Worm (Caenorhabditis elegans): ENCODE measurements around the gene col-8.

- TF ChIP-seq cog-1 (tag; optimal IDR thresholded peaks at IDR 0.05) (no peak), flt-1 (GFP tag; IDR thresholded peaks at IDR 0.05) (no peak), klf-2 (GFP tag; conservative IDR thresholded peaks at IDR 0.05) (no peak), ztf-29 (GFP tag; IDR thresholded peaks at IDR 0.05) (no peak), ref-1 (GFP tag; conservative IDR thresholded peaks at IDR 0.05) (no peak)
Measured at ce11 chrIII:7069981-7070380, 49.6 kb upstream of the col-8 start, which contains the start of gene tmem-17.
